Fruit fly (Drosophila melanogaster) whole organism, prepupa: ENCODE measurements around the gene mRpL51.

Experiments
- Blimp-1 ChIP-seq: fragments of 200-800 bp; sonication (Bioruptor generic); optimal IDR thresholded peaks from 3 replicates; lab custom pipeline; 2017; ENCODE audit warnings: missing biosample characterization, missing genetic modification characterization, mild to moderate bottlenecking, moderate library complexity, missing genetic modification reagents
- CG10631 ChIP-seq: fragments of 200-800 bp; sonication (Bioruptor generic); optimal IDR thresholded peaks from 2 replicates; lab custom pipeline; 2016; ENCODE audit warnings: missing biosample characterization, missing genetic modification characterization
- CG16779 ChIP-seq: fragments of 200-800 bp; sonication (Bioruptor generic); optimal IDR thresholded peaks from 3 replicates; lab custom pipeline; 2017; ENCODE audit warnings: missing biosample characterization, mild to moderate bottlenecking, missing genetic modification characterization
- CG3032 ChIP-seq: fragments of 200-800 bp; optimal IDR thresholded peaks from 2 replicates; lab custom pipeline; 2019; ENCODE audit warnings: missing biosample characterization, mild to moderate bottlenecking, missing genetic modification characterization, moderate library complexity
- CG3919 ChIP-seq: fragments of 200-800 bp; sonication (Bioruptor generic); optimal IDR thresholded peaks from 3 replicates; lab custom pipeline; 2016; ENCODE audit warnings: missing biosample characterization, missing genetic modification characterization
- CG6792 ChIP-seq: fragments of 200-800 bp; sonication (Bioruptor generic); optimal IDR thresholded peaks from 3 replicates; lab custom pipeline; 2016; ENCODE audit warnings: missing biosample characterization, missing genetic modification characterization
- Eip78C ChIP-seq: fragments of 200-800 bp; sonication (Bioruptor generic); peaks from one replicate; lab custom pipeline; 2016; ENCODE audit warnings: missing biosample characterization, missing genetic modification characterization
- Hr39 ChIP-seq: fragments of 200-800 bp; sonication (Bioruptor generic); optimal IDR thresholded peaks from 2 replicates; lab custom pipeline; 2016; ENCODE audit warnings: missing biosample characterization, missing genetic modification characterization
- fkh ChIP-seq: fragments of 200-800 bp; sonication (Bioruptor generic); optimal IDR thresholded peaks from 3 replicates; lab custom pipeline; 2017; ENCODE audit warnings: missing biosample characterization, mild to moderate bottlenecking, missing genetic modification characterization, moderate library complexity

DNA sequence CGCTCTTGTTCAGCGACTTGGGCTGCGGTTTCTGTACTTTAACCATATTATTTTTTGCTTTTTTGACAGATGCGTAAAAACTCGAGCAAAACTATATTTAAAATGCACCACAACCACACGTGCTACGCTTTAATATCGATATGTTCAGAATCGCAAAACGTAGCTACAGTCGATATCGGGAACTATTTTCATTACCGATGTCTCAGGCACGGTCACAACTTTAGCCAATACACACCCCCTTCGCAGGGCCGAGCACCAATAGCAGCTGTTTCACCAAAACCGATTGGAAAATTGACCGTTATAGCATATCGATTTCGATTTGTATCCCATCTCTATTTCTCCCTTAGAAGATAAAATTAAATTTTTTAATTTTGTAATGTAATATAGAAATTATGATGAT lies 5.5 kb downstream of the mRpL51 start, which contains the start of gene CG13096:
- no peak for TF ChIP-seq CG3919 (GFP tag; lab: Kevin White, UChicago)
- TF ChIP-seq CG3032 (tag; lab: Kevin White, UChicago) = no peak
- TF ChIP-seq CG10631 = no peak
- no peak for TF ChIP-seq Hr39 (GFP tag; lab: Kevin White, UChicago)
- no peak for TF ChIP-seq Eip78C (GFP tag; lab: Kevin White, UChicago)
- TF ChIP-seq fkh (GFP tag; lab: Kevin White, UChicago) = no peak
- no peak for TF ChIP-seq CG16779 (tag; lab: Kevin White, UChicago)
- no peak for TF ChIP-seq CG6792 (GFP tag; lab: Kevin White, UChicago)
- TF ChIP-seq Blimp-1 (GFP tag; lab: Kevin White, UChicago) = no peak
